Worm (Caenorhabditis elegans) whole organism, L3 larva: Measurements from ENCODE around the gene glrx-3.

Experiments
- R02D3.7 ChIP-seq: fragments of 150-350 bp; optimal IDR thresholded peaks from 2 replicates; lab custom pipeline; 2014; ENCODE audit warnings: missing biosample characterization, missing genetic modification characterization
- ZK546.5 ChIP-seq: sonication (generic microtip); optimal IDR thresholded peaks from 2 replicates; lab custom pipeline; 2017; ENCODE audit warnings: missing biosample characterization, missing genetic modification characterization
- aly-2 ChIP-seq: fragments of 150-350 bp; optimal IDR thresholded peaks from 2 replicates; lab custom pipeline; 2014; ENCODE audit warnings: missing biosample characterization, missing genetic modification characterization
- ama-1 ChIP-seq: fragments of 150-350 bp; optimal IDR thresholded peaks from 2 replicates; lab custom pipeline; 2018
- ceh-16 ChIP-seq: sonication (generic microtip); optimal IDR thresholded peaks from 2 replicates; lab custom pipeline; 2017; ENCODE audit warnings: missing biosample characterization, missing genetic modification characterization
- ceh-28 ChIP-seq: fragments of 150-350 bp; optimal IDR thresholded peaks from 2 replicates; lab custom pipeline; 2014; ENCODE audit warnings: missing biosample characterization, missing genetic modification reagents, missing genetic modification characterization
- ceh-82 ChIP-seq: fragments of 150-350 bp; optimal IDR thresholded peaks from 2 replicates; lab custom pipeline; 2014; ENCODE audit warnings: missing biosample characterization, missing genetic modification characterization
- ceh-9 ChIP-seq: sonication (generic microtip); optimal IDR thresholded peaks from 2 replicates; lab custom pipeline; 2018; ENCODE audit warnings: missing biosample characterization, missing genetic modification characterization
- egl-27 ChIP-seq: sonication (generic microtip); optimal IDR thresholded peaks from 4 replicates; lab custom pipeline; 2017; ENCODE audit warnings: missing biosample characterization, missing genetic modification reagents, missing genetic modification characterization
- egl-5 ChIP-seq: fragments of 150-350 bp; optimal IDR thresholded peaks from 2 replicates; lab custom pipeline; 2017; ENCODE audit warnings: missing biosample characterization, missing genetic modification reagents, missing genetic modification characterization, inconsistent platforms
- elt-1 ChIP-seq: fragments of 150-350 bp; optimal IDR thresholded peaks from 2 replicates; lab custom pipeline; 2014; ENCODE audit warnings: missing biosample characterization, missing genetic modification characterization
- fkh-10 ChIP-seq: sonication (generic microtip); optimal IDR thresholded peaks from 2 replicates; lab custom pipeline; 2017; ENCODE audit warnings: missing biosample characterization, missing genetic modification reagents, missing genetic modification characterization
- fkh-2 ChIP-seq: fragments of 150-350 bp; optimal IDR thresholded peaks from 2 replicates; lab custom pipeline; 2014; ENCODE audit warnings: missing biosample characterization, missing genetic modification reagents, missing genetic modification characterization
- fos-1 ChIP-seq: fragments of 150-350 bp; optimal IDR thresholded peaks from 2 replicates; lab custom pipeline; 2014; ENCODE audit warnings: missing biosample characterization, missing genetic modification characterization
- jun-1 ChIP-seq: fragments of 150-350 bp; optimal IDR thresholded peaks from 2 replicates; lab custom pipeline; 2014; ENCODE audit warnings: missing biosample characterization, missing genetic modification reagents, missing genetic modification characterization
- lin-39 ChIP-seq: fragments of 150-350 bp; optimal IDR thresholded peaks from 2 replicates; lab custom pipeline; 2018; ENCODE audit warnings: missing biosample characterization, missing genetic modification reagents, missing genetic modification characterization
- mdl-1 ChIP-seq: fragments of 150-350 bp; optimal IDR thresholded peaks from 2 replicates; lab custom pipeline; 2014; ENCODE audit warnings: missing biosample characterization, missing genetic modification characterization
- mml-1 ChIP-seq: fragments of 150-350 bp; sonication (generic microtip); optimal IDR thresholded peaks from 3 replicates; lab custom pipeline; 2014; ENCODE audit warnings: missing biosample characterization, missing genetic modification characterization
- nfya-1 ChIP-seq: sonication (generic microtip); optimal IDR thresholded peaks from 2 replicates; lab custom pipeline; 2017; ENCODE audit warnings: missing genetic modification characterization, mild to moderate bottlenecking, missing compliant biosample characterization, antibody characterized with exemption, moderate library complexity; ENCODE audit not compliant: insufficient read depth
- nhr-12 ChIP-seq: fragments of 150-350 bp; optimal IDR thresholded peaks from 2 replicates; lab custom pipeline; 2014; ENCODE audit warnings: missing biosample characterization, missing genetic modification characterization
- nhr-237 ChIP-seq: fragments of 150-350 bp; optimal IDR thresholded peaks from 2 replicates; lab custom pipeline; 2014; ENCODE audit warnings: missing biosample characterization, missing genetic modification characterization
- nhr-25 ChIP-seq: sonication (generic microtip); optimal IDR thresholded peaks from 2 replicates; lab custom pipeline; 2017; ENCODE audit warnings: missing biosample characterization, missing genetic modification characterization
- nhr-28 ChIP-seq: fragments of 150-350 bp; optimal IDR thresholded peaks from 2 replicates; lab custom pipeline; 2014; ENCODE audit warnings: missing biosample characterization, missing genetic modification characterization
- nhr-43 ChIP-seq: sonication (generic microtip); optimal IDR thresholded peaks from 2 replicates; lab custom pipeline; 2016; ENCODE audit warnings: mild to moderate bottlenecking, missing genetic modification characterization, missing compliant biosample characterization; ENCODE audit not compliant: poor library complexity, severe bottlenecking
- nhr-76 ChIP-seq: fragments of 150-350 bp; sonication (generic microtip); optimal IDR thresholded peaks from 5 replicates; lab custom pipeline; 2014; ENCODE audit warnings: missing biosample characterization, missing genetic modification characterization
- pha-4 ChIP-seq: fragments of 150-350 bp; optimal IDR thresholded peaks from 2 replicates; lab custom pipeline; 2014; ENCODE audit warnings: missing biosample characterization, missing genetic modification reagents, missing genetic modification characterization
- pqm-1 ChIP-seq: fragments of 150-350 bp; optimal IDR thresholded peaks from 2 replicates; lab custom pipeline; 2017; ENCODE audit warnings: missing biosample characterization, missing genetic modification characterization, inconsistent platforms
- sea-2 ChIP-seq: fragments of 150-350 bp; sonication (generic microtip); optimal IDR thresholded peaks from 4 replicates; lab custom pipeline; 2014; ENCODE audit warnings: missing biosample characterization, missing genetic modification reagents, missing genetic modification characterization
- tbx-2 ChIP-seq: sonication (generic microtip); optimal IDR thresholded peaks from 2 replicates; lab custom pipeline; 2016; ENCODE audit warnings: mild to moderate bottlenecking, missing genetic modification characterization, missing compliant biosample characterization
- unc-62 ChIP-seq: fragments of 150-350 bp; sonication (generic microtip); optimal IDR thresholded peaks from 4 replicates; lab custom pipeline; 2014; ENCODE audit warnings: missing biosample characterization, missing genetic modification reagents, missing genetic modification characterization
- zag-1 ChIP-seq: fragments of 150-350 bp; optimal IDR thresholded peaks from 2 replicates; lab custom pipeline; 2014; ENCODE audit warnings: missing biosample characterization, missing genetic modification characterization
- ztf-4 ChIP-seq: fragments of 150-350 bp; optimal IDR thresholded peaks from 2 replicates; lab custom pipeline; 2014; ENCODE audit warnings: missing biosample characterization, missing genetic modification characterization

glrx-3 gene

ce11 chrV:4341208-4341607 lies at the start of gene glrx-3:
Gene glrx-3 (minus strand): TSS chrV:4341308.
- TF ChIP-seq ceh-82 (tag; lab: Kevin White, UChicago) (no peak), nhr-43 (tag; lab: Kevin White, UChicago) (no peak), nhr-25 (tag; lab: Kevin White, UChicago) (no peak), R02D3.7 (tag; lab: Kevin White, UChicago) (no peak), nfya-1 (no peak)

DNA sequence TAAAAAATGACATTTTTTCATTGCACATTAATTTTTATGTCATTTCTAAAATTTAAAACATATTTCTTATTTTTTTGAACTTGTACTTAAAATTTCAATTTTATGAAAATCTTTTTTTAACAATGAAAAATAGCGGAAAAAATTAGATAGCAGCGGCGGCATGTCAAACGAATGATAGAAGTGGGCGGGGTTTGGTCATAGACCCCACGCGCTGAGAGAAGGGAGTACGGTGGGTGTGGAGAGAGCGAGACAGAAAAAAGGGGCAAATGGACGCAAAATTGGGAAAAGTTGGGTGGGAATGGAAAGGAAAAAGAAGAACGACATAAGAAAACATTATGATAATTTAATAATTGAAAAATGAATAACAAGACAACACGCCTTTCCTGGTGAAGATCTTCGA lies 46.8 kb upstream of the glrx-3 start:
- no peak for TF ChIP-seq nhr-12 (tag; lab: Kevin White, UChicago)
- peak; percentile 93 for TF ChIP-seq nfya-1

DNA sequence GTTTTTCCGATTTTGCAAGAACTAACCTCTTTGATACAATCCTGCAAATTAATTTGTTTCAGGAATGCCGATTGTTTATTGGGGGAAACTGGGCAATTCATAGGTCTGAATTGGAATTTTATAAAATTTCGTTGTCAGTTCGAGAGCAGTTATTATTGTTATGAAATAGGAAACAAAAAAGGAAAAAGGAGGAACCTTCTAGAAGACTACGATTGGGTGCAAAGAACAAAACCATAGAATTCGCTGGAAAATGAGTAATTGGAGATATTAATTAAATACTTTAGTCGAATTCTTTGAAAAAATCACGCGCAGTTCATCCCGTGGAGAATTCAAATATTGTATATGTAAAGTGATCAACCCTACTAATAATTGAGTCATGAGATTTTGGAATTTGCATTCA lies 46.3 kb upstream of the glrx-3 start, which contains the start of gene F13A2.9:
F13A2.9 (minus strand) TSS at position 101 of the 400 bp plus-strand sequence.
- TF ChIP-seq fkh-2 (tag; lab: Kevin White, UChicago) (no peak), tbx-2 (tag; lab: Kevin White, UChicago) (no peak), sea-2 (no peak), nfya-1 (no peak), fkh-10 (GFP tag; lab: Kevin White, UChicago) (no peak), ceh-28 (tag; lab: Kevin White, UChicago) (no peak), aly-2 (tag; lab: Kevin White, UChicago) (no peak), pqm-1 (no peak), jun-1 (no peak), nhr-43 (tag; lab: Kevin White, UChicago) (no peak), nhr-28 (no peak), zag-1 (tag; lab: Kevin White, UChicago) (no peak), nhr-237 (tag; lab: Kevin White, UChicago) (no peak), egl-5 (tag; lab: Kevin White, UChicago) (no peak), unc-62 (no peak), egl-27 (tag; lab: Kevin White, UChicago) (no peak), nhr-76 (tag; lab: Kevin White, UChicago) (no peak)
- TF ChIP-seq, all 47 proteins: peak for 0

DNA sequence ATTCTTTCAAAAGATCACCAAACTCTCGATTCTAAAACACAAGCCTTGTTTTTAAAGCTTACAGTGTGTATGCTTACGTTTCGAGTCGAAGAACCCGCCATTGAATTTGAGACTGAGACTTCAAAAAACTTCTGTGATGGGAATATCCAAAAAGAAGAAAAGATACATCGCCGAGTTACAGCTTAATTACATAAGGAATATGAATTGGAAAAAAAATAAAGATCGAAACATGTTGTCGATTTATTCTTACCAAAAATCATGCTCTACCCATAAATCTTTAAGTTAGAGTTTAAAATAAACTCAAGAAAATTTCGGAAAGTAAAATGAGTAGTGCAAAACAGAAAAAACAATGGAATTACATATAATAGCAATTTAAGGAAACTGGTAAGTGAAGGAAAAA lies 45.1 kb upstream of the glrx-3 start, which contains the start of gene F13A2.10:
F13A2.10 (minus strand) TSS at position 101 of the 400 bp plus-strand sequence.
- TF ChIP-seq fkh-2 (tag; lab: Kevin White, UChicago) (no peak), ZK546.5 (tag; lab: Kevin White, UChicago) (no peak), R02D3.7 (tag; lab: Kevin White, UChicago) (no peak), zag-1 (tag; lab: Kevin White, UChicago) (no peak), elt-1 (tag; lab: Kevin White, UChicago) (no peak), tbx-2 (tag; lab: Kevin White, UChicago) (no peak), ama-1 (lab: Kevin White, UChicago) (no peak), fos-1 (no peak), ceh-28 (tag; lab: Kevin White, UChicago) (no peak), pha-4 (tag; lab: Kevin White, UChicago) (no peak), ceh-9 (tag; lab: Kevin White, UChicago) (no peak)

DNA sequence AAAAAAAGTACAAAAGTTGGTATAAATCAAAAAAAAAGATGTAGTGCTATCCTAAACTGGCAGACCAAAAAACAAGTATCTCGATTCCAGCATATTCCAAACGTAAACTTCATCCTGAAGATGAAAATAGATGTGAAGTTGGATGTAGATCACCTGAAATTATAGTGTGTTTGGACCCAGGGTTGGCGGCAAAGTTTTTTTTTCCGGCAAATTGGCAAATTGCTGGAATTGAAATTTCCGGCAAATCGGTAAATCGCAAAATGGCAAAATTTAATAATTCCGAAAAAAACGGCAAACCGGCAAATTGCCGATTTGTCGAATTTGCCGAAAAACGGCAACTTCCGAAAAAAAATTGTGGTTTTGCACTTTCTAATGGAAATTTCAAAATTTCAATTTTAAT lies 43.4 kb upstream of the glrx-3 start, which contains the start of gene F13A2.2:
F13A2.2 (minus strand) TSS at position 101 of the 400 bp plus-strand sequence.
- TF ChIP-seq nhr-43 (tag; lab: Kevin White, UChicago) (no peak), mml-1 (tag; lab: Kevin White, UChicago) (no peak), sea-2 (no peak), mdl-1 (tag; lab: Kevin White, UChicago) (no peak)
- TF ChIP-seq, all 47 proteins: peak for 0

DNA sequence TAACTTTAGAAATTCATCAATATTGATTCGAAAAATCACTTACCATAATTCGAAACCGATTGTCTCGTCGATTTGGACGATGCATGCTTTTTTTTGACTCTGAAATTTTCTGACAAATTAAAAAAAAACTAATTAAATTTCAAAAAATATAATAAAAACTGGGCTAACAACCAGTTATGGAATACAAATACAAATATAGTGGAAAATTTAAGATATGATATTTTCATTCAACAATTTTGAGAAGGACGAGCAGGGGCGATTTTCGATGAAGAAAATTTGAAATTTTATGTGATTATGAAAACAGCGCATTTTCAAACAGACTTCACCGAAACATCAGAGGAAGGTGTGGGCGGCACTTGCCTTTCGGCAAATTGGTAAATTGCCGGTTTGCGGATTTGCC lies 41.2 kb upstream of the glrx-3 start, which contains the start of gene F13A2.1:
F13A2.1 (minus strand) TSS at position 101 of the 400 bp plus-strand sequence.
- TF ChIP-seq pqm-1 (no peak), egl-5 (tag; lab: Kevin White, UChicago) (no peak), nhr-25 (tag; lab: Kevin White, UChicago) (no peak), nhr-12 (tag; lab: Kevin White, UChicago) (no peak), aly-2 (tag; lab: Kevin White, UChicago) (no peak), ZK546.5 (tag; lab: Kevin White, UChicago) (no peak), nhr-28 (no peak), lin-39 (no peak), ztf-4 (no peak), tbx-2 (tag; lab: Kevin White, UChicago) (no peak), pha-4 (tag; lab: Kevin White, UChicago) (no peak), ceh-16 (tag; lab: Kevin White, UChicago) (no peak), unc-62 (no peak)
